Worm (Caenorhabditis elegans): ENCODE results near the gene stdh-2.

stdh-2 gene

DNA sequence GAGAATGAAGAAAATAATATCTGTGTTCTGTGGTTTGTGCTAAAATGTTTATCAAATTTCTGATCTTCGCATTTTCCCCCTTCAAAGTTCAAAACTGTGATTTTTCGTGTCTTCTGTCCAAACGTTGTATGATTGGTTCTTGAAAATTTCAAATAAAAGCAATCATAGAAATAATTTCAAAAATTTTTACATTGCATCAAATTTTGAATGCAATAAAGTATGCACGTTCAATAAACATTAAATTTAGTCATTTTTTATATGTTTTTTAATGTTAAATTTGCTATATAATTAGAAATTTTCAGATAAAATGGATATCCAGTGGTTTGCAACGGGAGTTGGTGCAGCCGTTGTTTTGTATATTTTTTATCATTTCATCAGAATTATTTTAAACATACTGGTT is at the start of gene stdh-2:
Gene stdh-2 (plus strand): TSS at position 301 of the 400 bp plus-strand sequence.
- no peak for TF ChIP-seq unc-39 (tag; optimal IDR thresholded peaks at IDR 0.05)
- no peak for TF ChIP-seq sma-3 (GFP tag; optimal IDR thresholded peaks at IDR 0.05)

DNA sequence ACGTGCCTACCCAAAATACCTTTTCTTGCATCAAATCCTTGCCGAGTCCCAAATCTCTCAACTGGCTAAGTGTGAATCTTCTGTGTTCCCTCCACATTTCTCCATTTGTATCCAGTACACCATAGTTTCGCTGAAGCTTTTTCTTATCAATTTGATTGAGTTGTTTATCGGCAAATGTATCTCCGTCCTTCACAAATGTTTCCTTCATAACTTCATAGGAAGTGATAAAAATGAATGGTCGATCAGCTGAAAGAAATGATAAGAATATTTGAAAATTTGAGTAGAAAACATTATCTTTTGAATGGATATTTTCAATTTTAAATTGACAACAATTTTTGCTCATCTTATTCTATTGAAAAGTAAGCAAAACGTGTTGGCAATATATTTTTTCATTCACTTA is 48.9 kb upstream of the stdh-2 start:
- no peak for TF ChIP-seq elt-3 (tag; optimal IDR thresholded peaks at IDR 0.05)
- TF ChIP-seq fos-1 (tag; optimal IDR thresholded peaks at IDR 0.05), result peak; percentile 65
- no peak for TF ChIP-seq crh-2 (tag; optimal IDR thresholded peaks at IDR 0.05)
- no peak for TF ChIP-seq Y55F3AM.14 (GFP tag; optimal IDR thresholded peaks at IDR 0.05)

DNA sequence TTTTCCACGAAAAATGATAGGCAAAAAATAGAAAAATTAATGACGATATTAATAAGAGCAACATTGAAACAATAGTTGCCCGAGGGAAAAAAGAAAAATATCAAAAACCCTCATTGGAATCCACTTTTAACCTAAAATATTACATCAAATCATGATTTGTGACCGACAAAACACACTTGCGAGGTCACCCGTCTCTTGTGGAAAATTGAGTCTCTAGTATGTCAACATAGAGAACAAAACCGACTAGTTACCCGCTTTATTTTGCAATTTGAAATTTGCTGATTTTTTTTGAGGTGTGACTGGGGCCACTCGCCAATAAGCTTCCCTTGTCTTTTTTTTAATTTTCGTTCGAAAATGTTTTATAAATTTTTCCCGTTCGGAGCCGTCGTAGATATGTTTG is 48.4 kb upstream of the stdh-2 start, which contains the start of gene cyp-33D1:
Gene cyp-33D1 (minus strand): TSS at position 101 of the 400 bp plus-strand sequence.
- TF ChIP-seq skn-1 (tag; optimal IDR thresholded peaks at IDR 0.05), result no peak
- no peak for TF ChIP-seq gmeb-1 (tag; optimal IDR thresholded peaks at IDR 0.05)
- TF ChIP-seq C34F6.9 (tag; optimal IDR thresholded peaks at IDR 0.05), result no peak
- no peak for TF ChIP-seq ceh-16 (tag; optimal IDR thresholded peaks at IDR 0.05)
- no peak for TF ChIP-seq nhr-21 (tag; optimal IDR thresholded peaks at IDR 0.05)
- no peak for TF ChIP-seq ceh-82 (tag; optimal IDR thresholded peaks at IDR 0.05)
- no peak for TF ChIP-seq peb-1 (tag; optimal IDR thresholded peaks at IDR 0.05)
- no peak for TF ChIP-seq nhr-77 (tag; optimal IDR thresholded peaks at IDR 0.05)
- TF ChIP-seq mab-5 (tag; optimal IDR thresholded peaks at IDR 0.05), result no peak
- TF ChIP-seq Y55F3AM.14 (GFP tag; optimal IDR thresholded peaks at IDR 0.05), result no peak
- no peak for TF ChIP-seq zag-1 (tag; optimal IDR thresholded peaks at IDR 0.05)
- TF ChIP-seq alr-1 (tag; optimal IDR thresholded peaks at IDR 0.05), result no peak
- no peak for TF ChIP-seq ama-1 (optimal IDR thresholded peaks at IDR 0.05)
- TF ChIP-seq sma-9 (GFP tag; optimal IDR thresholded peaks at IDR 0.05), result no peak
- no peak for TF ChIP-seq sma-9 (tag; optimal IDR thresholded peaks at IDR 0.05)
- no peak for TF ChIP-seq crh-2 (tag; optimal IDR thresholded peaks at IDR 0.05)
- TF ChIP-seq elt-3 (tag; optimal IDR thresholded peaks at IDR 0.05), result no peak
- no peak for TF ChIP-seq F13H6.1 (tag; optimal IDR thresholded peaks at IDR 0.05)

DNA sequence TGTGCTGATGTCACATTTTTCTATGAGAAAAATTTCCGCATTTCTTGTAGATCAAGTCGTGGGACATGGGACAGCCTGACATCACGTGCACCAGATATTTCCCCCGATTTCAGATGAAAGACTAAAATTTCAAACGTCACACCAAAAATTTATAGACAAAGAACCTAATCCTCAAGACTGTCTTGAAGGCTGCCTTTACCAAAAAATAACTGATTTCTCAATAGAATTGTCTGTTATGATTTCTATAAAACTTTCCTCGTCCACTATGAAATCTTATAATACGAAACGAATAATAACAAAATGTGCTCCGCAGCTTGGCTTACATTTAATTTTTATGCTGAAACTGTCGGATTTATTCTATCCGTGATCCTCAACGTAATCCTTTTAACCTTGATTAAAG is 43.8 kb upstream of the stdh-2 start, which contains the start of gene str-106:
Gene str-106 (plus strand): TSS at position 301 of the 400 bp plus-strand sequence.
- no peak for TF ChIP-seq zag-1 (tag; optimal IDR thresholded peaks at IDR 0.05)
- TF ChIP-seq lin-13 (GFP tag; optimal IDR thresholded peaks at IDR 0.05), result no peak
- no peak for TF ChIP-seq ztf-11 (tag; optimal IDR thresholded peaks at IDR 0.05)
- no peak for TF ChIP-seq ceh-82 (tag; optimal IDR thresholded peaks at IDR 0.05)
- TF ChIP-seq alr-1 (tag; optimal IDR thresholded peaks at IDR 0.05), result no peak
- TF ChIP-seq unc-39 (tag; optimal IDR thresholded peaks at IDR 0.05), result no peak
- TF ChIP-seq nhr-129 (tag; optimal IDR thresholded peaks at IDR 0.05), result no peak
- TF ChIP-seq elt-3 (tag; optimal IDR thresholded peaks at IDR 0.05), result no peak
- no peak for TF ChIP-seq nhr-6 (tag; optimal IDR thresholded peaks at IDR 0.05)
- TF ChIP-seq dmd-4 (tag; optimal IDR thresholded peaks at IDR 0.05), result no peak
- no peak for TF ChIP-seq sem-4 (tag; optimal IDR thresholded peaks at IDR 0.05)
- TF ChIP-seq nhr-11 (tag; optimal IDR thresholded peaks at IDR 0.05), result no peak
- TF ChIP-seq blmp-1 (tag; optimal IDR thresholded peaks at IDR 0.05; ENCODE audit: insufficient read depth), result no peak
- no peak for TF ChIP-seq ZK546.5 (tag; optimal IDR thresholded peaks at IDR 0.05)
- no peak for TF ChIP-seq ztf-1 (GFP tag; conservative IDR thresholded peaks at IDR 0.05)
- TF ChIP-seq lin-39 (tag; optimal IDR thresholded peaks at IDR 0.05), result no peak

DNA sequence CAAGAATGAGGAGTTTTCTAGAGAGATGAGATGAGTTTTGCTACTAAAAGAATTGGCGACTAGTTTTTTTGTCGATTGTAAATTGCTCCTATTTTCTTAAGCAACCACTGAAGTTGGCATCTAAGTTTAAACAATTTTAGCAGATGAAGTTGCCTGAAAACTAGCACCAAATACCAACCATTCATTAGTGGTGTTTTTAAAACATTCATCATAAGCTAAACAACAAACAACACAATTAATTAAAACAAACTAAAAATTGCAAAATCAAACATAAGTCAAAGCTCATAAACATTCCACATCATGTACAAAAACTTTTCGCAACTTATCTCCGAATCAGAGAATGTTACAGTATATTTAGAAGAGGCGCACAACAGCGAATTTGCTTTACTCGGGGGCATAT is 42.0 kb upstream of the stdh-2 start, which contains the start of gene srz-13:
Gene srz-13 (plus strand): TSS at position 301 of the 400 bp plus-strand sequence.
- TF ChIP-seq sem-4 (tag; optimal IDR thresholded peaks at IDR 0.05) (no peak), nhr-11 (tag; optimal IDR thresholded peaks at IDR 0.05) (no peak), ztf-4 (tag; optimal IDR thresholded peaks at IDR 0.05) (no peak), sma-3 (GFP tag; optimal IDR thresholded peaks at IDR 0.05) (no peak), mab-5 (tag; optimal IDR thresholded peaks at IDR 0.05) (no peak), egl-27 (tag; optimal IDR thresholded peaks at IDR 0.05) (no peak), gmeb-1 (tag; optimal IDR thresholded peaks at IDR 0.05) (no peak), blmp-1 (tag; optimal IDR thresholded peaks at IDR 0.05; ENCODE audit: insufficient read depth) (no peak), crh-2 (tag; optimal IDR thresholded peaks at IDR 0.05) (no peak), nhr-23 (tag; optimal IDR thresholded peaks at IDR 0.05) (no peak), unc-62 (GFP tag; optimal IDR thresholded peaks at IDR 0.05) (no peak), mbf-1 (tag; optimal IDR thresholded peaks at IDR 0.05) (no peak), C34F6.9 (tag; optimal IDR thresholded peaks at IDR 0.05) (no peak), mdl-1 (tag; optimal IDR thresholded peaks at IDR 0.05) (no peak), nhr-21 (tag; optimal IDR thresholded peaks at IDR 0.05) (no peak), lin-11 (tag; optimal IDR thresholded peaks at IDR 0.05) (no peak)

All from whole organism, L2 larva.